Worm (Caenorhabditis elegans): ENCODE data around the gene scl-20.

DNA sequence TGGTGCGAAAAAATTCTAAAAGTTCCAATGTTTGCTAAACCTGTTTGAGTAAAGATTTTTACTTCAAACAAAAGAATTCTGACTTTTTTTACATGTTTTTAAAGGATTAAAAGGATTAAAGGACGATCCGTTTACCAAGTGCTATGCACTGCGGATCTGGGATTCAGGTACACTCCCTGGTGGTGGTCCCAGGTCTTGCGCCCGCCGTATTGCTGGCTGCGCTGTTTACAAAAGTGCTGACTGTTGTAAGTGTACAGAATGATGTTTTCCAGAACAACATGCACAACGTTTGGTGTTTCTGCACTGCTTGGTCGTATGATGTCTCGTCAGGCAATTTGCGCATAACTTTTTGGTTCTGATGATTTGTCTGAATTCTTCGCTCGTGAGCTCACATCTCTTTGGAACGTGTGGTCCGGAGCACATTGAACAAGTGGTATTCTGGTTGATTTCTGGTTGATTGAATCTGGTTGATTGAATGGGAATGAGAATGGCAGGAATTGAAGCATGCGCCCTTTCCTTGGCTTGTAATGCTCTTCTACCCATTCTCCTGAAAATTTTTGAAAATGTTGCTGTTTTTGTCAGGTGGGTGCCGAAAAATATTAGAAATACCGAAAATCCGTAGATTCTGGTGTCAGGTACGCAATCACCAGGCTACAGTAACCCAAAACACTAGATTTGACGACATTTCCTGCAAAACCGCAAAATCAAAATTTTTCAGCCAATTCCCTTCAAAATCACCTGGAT, 28.8 kb downstream of the scl-20 start:
- TF ChIP-seq cebp-2 (GFP tag; IDR thresholded peaks at IDR 0.05): no peak
- TF ChIP-seq ama-1 (optimal IDR thresholded peaks at IDR 0.05): no peak
- no peak for TF ChIP-seq ama-1 (GFP tag; optimal IDR thresholded peaks at IDR 0.05)
- TF ChIP-seq efl-1 (GFP tag; optimal IDR thresholded peaks at IDR 0.05): no peak
- TF ChIP-seq lin-35 (GFP tag; optimal IDR thresholded peaks at IDR 0.05): no peak
- TF ChIP-seq hlh-12 (tag; optimal IDR thresholded peaks at IDR 0.05): no peak
- no peak for TF ChIP-seq snpc-3.4 (tag; optimal IDR thresholded peaks at IDR 0.05)
- no peak for TF ChIP-seq attf-6 (GFP tag; IDR thresholded peaks at IDR 0.05)
- no peak for TF ChIP-seq F39B2.1 (GFP tag; IDR thresholded peaks at IDR 0.05)
- no peak for TF ChIP-seq mes-4 (tag; optimal IDR thresholded peaks at IDR 0.05)
- TF ChIP-seq bed-2 (GFP tag; IDR thresholded peaks at IDR 0.05): no peak
